Fruit fly (Drosophila melanogaster): ENCODE measurements around the gene KLHL18.

Gene KLHL18

dm6 chr3R:12010202-12010824, at the start of gene KLHL18, which contains the start of gene GCC185 (continued):
- peak; percentile 14 for TF ChIP-seq CG12236 (GFP tag; optimal IDR thresholded peaks at IDR 0.05)
- peak; percentile 83 for TF ChIP-seq grau (tag; optimal IDR thresholded peaks at IDR 0.05)
- peak; percentile 92 for TF ChIP-seq CG15601 (tag; optimal IDR thresholded peaks at IDR 0.05)
- peak; percentile 62 for TF ChIP-seq bbx (GFP tag; IDR thresholded peaks at IDR 0.05; ENCODE audit: partially characterized antibody)
- TF ChIP-seq CG11504 (tag; optimal IDR thresholded peaks at IDR 0.05), result peak; percentile 88
- peak; percentile 62; the same call in 1 of the 3 replicates for TF ChIP-seq CG34224 (GFP tag; IDR thresholded peaks at IDR 0.05; ENCODE audit: partially characterized antibody)
- TF ChIP-seq ab (GFP tag; optimal IDR thresholded peaks at IDR 0.05), result no peak
- peak; percentile 65 for TF ChIP-seq hkb (optimal IDR thresholded peaks at IDR 0.05)
- 0 out of 2 replicates have a peak, but pooled peaks have one; percentile 41 for TF ChIP-seq hkb (GFP tag; IDR thresholded peaks at IDR 0.05)
- TF ChIP-seq CHES-1-like (GFP tag; optimal IDR thresholded peaks at IDR 0.05), result peak; percentile 47
- peak; percentile 75 for TF ChIP-seq Hmx (GFP tag; optimal IDR thresholded peaks at IDR 0.05)
- TF ChIP-seq ttk (GFP tag; IDR thresholded peaks at IDR 0.05), result no peak
- peak; percentile 74 for TF ChIP-seq B-H2 (GFP tag; optimal IDR thresholded peaks at IDR 0.05)
- peak; percentile 52; the same call in 1 of the 2 replicates for TF ChIP-seq CG10366 (GFP tag; IDR thresholded peaks at IDR 0.05)
- no peak for TF ChIP-seq otp (GFP tag; IDR thresholded peaks at IDR 0.05)
- TF ChIP-seq CG7745 (tag; optimal IDR thresholded peaks at IDR 0.05), result no peak
- peak; percentile 89 for TF ChIP-seq CG16813 (GFP tag; IDR thresholded peaks at IDR 0.05; ENCODE audit: partially characterized antibody)
- TF ChIP-seq cad (GFP tag; optimal IDR thresholded peaks at IDR 0.05), result no peak
- peak; percentile 69; the same call in 2 of the 3 replicates for TF ChIP-seq Opbp (GFP tag; IDR thresholded peaks at IDR 0.05; ENCODE audit: partially characterized antibody)
- peak; percentile 65 for TF ChIP-seq Mad (GFP tag; optimal IDR thresholded peaks at IDR 0.05)
- TF ChIP-seq pnt (GFP tag; optimal IDR thresholded peaks at IDR 0.05), result peak; percentile 60
- no peak for TF ChIP-seq pros (GFP tag; optimal IDR thresholded peaks at IDR 0.05)
- peak; percentile 81 for TF ChIP-seq dmrt11E (tag; optimal IDR thresholded peaks at IDR 0.05)
- TF ChIP-seq zfh1 (GFP tag; IDR thresholded peaks at IDR 0.05), result peak; percentile 56; the same call in 1 of the 3 replicates
- TF ChIP-seq gsb (GFP tag; IDR thresholded peaks at IDR 0.05), result no peak
- peak; percentile 44 for TF ChIP-seq CG7786 (GFP tag; optimal IDR thresholded peaks at IDR 0.05)
- peak; percentile 66; the same call in 2 of the 3 replicates for TF ChIP-seq CG11093 (GFP tag; IDR thresholded peaks at IDR 0.05)
- TF ChIP-seq CG6254 (GFP tag; optimal IDR thresholded peaks at IDR 0.05), result peak; percentile 2
- peak; percentile 45; the same call in 1 of the 2 replicates for TF ChIP-seq Taf1 (GFP tag; IDR thresholded peaks at IDR 0.05)
- no peak for TF ChIP-seq gce (GFP tag; IDR thresholded peaks at IDR 0.05)
- peak; percentile 74 for TF ChIP-seq CG3995 (GFP tag; optimal IDR thresholded peaks at IDR 0.05)
- TF ChIP-seq Bteb2 (GFP tag; optimal IDR thresholded peaks at IDR 0.05), result peak; percentile 55
- TF ChIP-seq lab (GFP tag; optimal IDR thresholded peaks at IDR 0.05), result peak; percentile 69
- no peak for TF ChIP-seq CG13296 (GFP tag; optimal IDR thresholded peaks at IDR 0.05)
- peak; percentile 82 for TF ChIP-seq Chrac-16 (GFP tag; optimal IDR thresholded peaks at IDR 0.05)
- peak; percentile 42; the same call in 1 of the 2 replicates for TF ChIP-seq peb (GFP tag; IDR thresholded peaks at IDR 0.05)
- peak; percentile 16 for TF ChIP-seq BtbVII (GFP tag; optimal IDR thresholded peaks at IDR 0.05)
- TF ChIP-seq ken (GFP tag; IDR thresholded peaks at IDR 0.05), result 0 out of 3 replicates have a peak, but pooled peaks have one; percentile 61
- peak; percentile 81 for TF ChIP-seq CG13775 (GFP tag; optimal IDR thresholded peaks at IDR 0.05)
- TF ChIP-seq zfh2 (GFP tag; optimal IDR thresholded peaks at IDR 0.05), result peak; percentile 81
- TF ChIP-seq CG16815 (GFP tag; optimal IDR thresholded peaks at IDR 0.05), result peak; percentile 80
- peak; percentile 23 for TF ChIP-seq CG9437 (GFP tag; optimal IDR thresholded peaks at IDR 0.05)
- peak; percentile 95 for TF ChIP-seq Elba2 (GFP tag; optimal IDR thresholded peaks at IDR 0.05)
- TF ChIP-seq CG2875 (GFP tag; optimal IDR thresholded peaks at IDR 0.05), result no peak
- peak; percentile 55 for TF ChIP-seq HHEX (GFP tag; optimal IDR thresholded peaks at IDR 0.05)
- peak; percentile 78 for TF ChIP-seq zen (tag; optimal IDR thresholded peaks at IDR 0.05)
- TF ChIP-seq CG30020 (tag; optimal IDR thresholded peaks at IDR 0.05), result peak; percentile 68
- peak; percentile 46; the same call in 1 of the 2 replicates for TF ChIP-seq H2.0 (GFP tag; IDR thresholded peaks at IDR 0.05)
- TF ChIP-seq grn (GFP tag; optimal IDR thresholded peaks at IDR 0.05), result peak; percentile 32
